Worm (Caenorhabditis elegans): ENCODE results near the gene algn-9.
A peak's percentile ranks its signal among the peaks of the same experiment; 100 is the strongest.

Gene algn-9

ce11 chrII:10551985-10552736, 32.0 kb upstream of the algn-9 start (continued):
- TF ChIP-seq mxl-3 (GFP tag; optimal IDR thresholded peaks at IDR 0.05) = peak; percentile 60
- TF ChIP-seq gei-8 (GFP tag; optimal IDR thresholded peaks at IDR 0.05) = peak; percentile 74
- peak; percentile 63 for TF ChIP-seq ces-1 (GFP tag; optimal IDR thresholded peaks at IDR 0.05)
- peak; percentile 96 for TF ChIP-seq hlh-11 (tag; optimal IDR thresholded peaks at IDR 0.05)
- no peak for TF ChIP-seq daf-19 (GFP tag; conservative IDR thresholded peaks at IDR 0.05)
- TF ChIP-seq nhr-10 (tag; optimal IDR thresholded peaks at IDR 0.05) = peak; percentile 82
- peak; percentile 83 for TF ChIP-seq rbr-2 (tag; optimal IDR thresholded peaks at IDR 0.05)
- TF ChIP-seq unc-39 (tag; optimal IDR thresholded peaks at IDR 0.05) = no peak
- peak; percentile 95 for TF ChIP-seq nhr-48 (tag; optimal IDR thresholded peaks at IDR 0.05)
- 0 out of 2 replicates have a peak, but pooled peaks have one; percentile 24 for TF ChIP-seq Y105C5A.15 (GFP tag; IDR thresholded peaks at IDR 0.05)
- peak; percentile 7 for TF ChIP-seq sdz-12 (GFP tag; optimal IDR thresholded peaks at IDR 0.05)
- peak; percentile 98 for TF ChIP-seq nhr-11 (tag; optimal IDR thresholded peaks at IDR 0.05)
- no peak for TF ChIP-seq ztf-11 (tag; optimal IDR thresholded peaks at IDR 0.05)
- peak; percentile 40 for TF ChIP-seq php-3 (GFP tag; IDR thresholded peaks at IDR 0.05)
- peak; percentile 66 for TF ChIP-seq fos-1 (tag; optimal IDR thresholded peaks at IDR 0.05)
- peak; percentile 57 for TF ChIP-seq cey-2 (tag; optimal IDR thresholded peaks at IDR 0.05; ENCODE audit: borderline replicate concordance, insufficient read depth)
- no peak for TF ChIP-seq F26F4.8 (GFP tag; conservative IDR thresholded peaks at IDR 0.05)
- TF ChIP-seq attf-4 (tag; optimal IDR thresholded peaks at IDR 0.05) = no peak
- no peak for TF ChIP-seq nhr-237 (tag; optimal IDR thresholded peaks at IDR 0.05)
- TF ChIP-seq mep-1 (tag; optimal IDR thresholded peaks at IDR 0.05) = peak; percentile 89
- peak; percentile 14 for TF ChIP-seq ceh-28 (tag; optimal IDR thresholded peaks at IDR 0.05)
- peak; percentile 82 for TF ChIP-seq ama-1 (optimal IDR thresholded peaks at IDR 0.05)
- TF ChIP-seq lim-7 (GFP tag; IDR thresholded peaks at IDR 0.05) = 0 out of 2 replicates have a peak, but pooled peaks have one; percentile 18
- peak; percentile 82 for TF ChIP-seq tra-1 (GFP tag; IDR thresholded peaks at IDR 0.05)
- TF ChIP-seq nhr-28 (tag; optimal IDR thresholded peaks at IDR 0.05) = peak; percentile 90
- peak; percentile 99 for TF ChIP-seq hlh-30 (tag; optimal IDR thresholded peaks at IDR 0.05; ENCODE audit: insufficient read depth)
- no peak for TF ChIP-seq tag-97 (GFP tag; IDR thresholded peaks at IDR 0.05)
- no peak for TF ChIP-seq Y5F2A.4 (GFP tag; optimal IDR thresholded peaks at IDR 0.05)
- no peak for TF ChIP-seq skn-1 (tag; optimal IDR thresholded peaks at IDR 0.05)
- peak; percentile 26 for TF ChIP-seq spr-3 (GFP tag; optimal IDR thresholded peaks at IDR 0.05)
- peak; percentile 76 to 92 for TF ChIP-seq lsy-2 (tag; optimal IDR thresholded peaks at IDR 0.05)
- peak; percentile 96 for TF ChIP-seq dve-1 (tag; optimal IDR thresholded peaks at IDR 0.05; ENCODE audit: insufficient read depth)
- no peak for TF ChIP-seq ceh-44 (GFP tag; IDR thresholded peaks at IDR 0.05)
- TF ChIP-seq Y75B8A.6 (GFP tag; IDR thresholded peaks at IDR 0.05) = 0 out of 2 replicates have a peak, but pooled peaks have one; percentile 74
- no peak for TF ChIP-seq dmd-9 (GFP tag; IDR thresholded peaks at IDR 0.05)
- peak in 1 of 2 experiments; percentile 100 for TF ChIP-seq unc-62 (GFP tag; optimal IDR thresholded peaks at IDR 0.05 in 1 of 2)
- no peak for TF ChIP-seq unc-62 (tag; optimal IDR thresholded peaks at IDR 0.05)
- TF ChIP-seq dmd-6 (GFP tag; IDR thresholded peaks at IDR 0.05) = peak; percentile 87
- peak; percentile 67 for TF ChIP-seq T26A8.4 (GFP tag; IDR thresholded peaks at IDR 0.05)
- TF ChIP-seq aly-2 (tag; optimal IDR thresholded peaks at IDR 0.05) = no peak
- TF ChIP-seq ztf-7 (tag; optimal IDR thresholded peaks at IDR 0.05) = peak; percentile 61
- no peak for TF ChIP-seq F10B5.3 (tag; optimal IDR thresholded peaks at IDR 0.05)
- TF ChIP-seq ctbp-1 (GFP tag; IDR thresholded peaks at IDR 0.05) = peak; percentile 80
- TF ChIP-seq egl-43 (GFP tag; IDR thresholded peaks at IDR 0.05) = peak; percentile 77
- peak; percentile 6; the same call in 1 of the 2 replicates for TF ChIP-seq ZK337.2 (GFP tag; IDR thresholded peaks at IDR 0.05)
- peak; percentile 99 for TF ChIP-seq aha-1 (tag)
- peak; percentile 72 for TF ChIP-seq nhr-102 (tag; optimal IDR thresholded peaks at IDR 0.05)
- 0 out of 2 replicates have a peak, but pooled peaks have one; percentile 42 for TF ChIP-seq zfp-3 (GFP tag; conservative IDR thresholded peaks at IDR 0.05)
- TF ChIP-seq F37D6.2 (tag; optimal IDR thresholded peaks at IDR 0.05) = peak; percentile 70
- TF ChIP-seq lin-38 (GFP tag; IDR thresholded peaks at IDR 0.05) = peak; percentile 63

Data from whole organism, L4 larva.